Worm (Caenorhabditis elegans): ENCODE results near the gene R151.1.
A peak's percentile ranks its signal among the peaks of the same experiment; 100 is the strongest.

The R151.1 gene

ce11 chrIII:7232782-7233181 is 16.5 kb downstream of the R151.1 start, which contains the start of gene adr-2:
TSS of gene adr-2 (minus strand) at chrIII:7232882.
- TF ChIP-seq ceh-31 (tag; optimal IDR thresholded peaks at IDR 0.05): no peak
- TF ChIP-seq ama-1 (optimal IDR thresholded peaks at IDR 0.05): no peak
- no peak for TF ChIP-seq unc-3 (GFP tag; conservative IDR thresholded peaks at IDR 0.05)
- TF ChIP-seq unc-3 (tag; optimal IDR thresholded peaks at IDR 0.05): no peak
- no peak for TF ChIP-seq C38D4.7 (GFP tag; optimal IDR thresholded peaks at IDR 0.05)
- TF ChIP-seq ahr-1 (tag; optimal IDR thresholded peaks at IDR 0.05): no peak
- TF ChIP-seq fkh-10 (GFP tag; optimal IDR thresholded peaks at IDR 0.05): no peak
- TF ChIP-seq ceh-30 (tag; optimal IDR thresholded peaks at IDR 0.05): no peak
- no peak for TF ChIP-seq sox-2 (GFP tag; IDR thresholded peaks at IDR 0.05)
- TF ChIP-seq hlh-13 (GFP tag; optimal IDR thresholded peaks at IDR 0.05): no peak
- TF ChIP-seq T23F11.4 (GFP tag; optimal IDR thresholded peaks at IDR 0.05): no peak
- no peak for TF ChIP-seq ceh-19 (GFP tag; optimal IDR thresholded peaks at IDR 0.05)
- no peak for TF ChIP-seq ceh-34 (tag; optimal IDR thresholded peaks at IDR 0.05)
- TF ChIP-seq lin-11 (tag; optimal IDR thresholded peaks at IDR 0.05): no peak
- no peak for TF ChIP-seq C08G9.2 (tag; optimal IDR thresholded peaks at IDR 0.05)
- no peak for TF ChIP-seq eyg-1 (tag; optimal IDR thresholded peaks at IDR 0.05)
- TF ChIP-seq che-1 (tag; optimal IDR thresholded peaks at IDR 0.05): no peak

- TF ChIP-seq npax-4 (tag; optimal IDR thresholded peaks at IDR 0.05) (no peak), eyg-1 (tag; optimal IDR thresholded peaks at IDR 0.05) (no peak), pha-4 (tag; optimal IDR thresholded peaks at IDR 0.05) (no peak), F13H6.1 (tag; optimal IDR thresholded peaks at IDR 0.05) (no peak), ztf-16 (tag; optimal IDR thresholded peaks at IDR 0.05) (no peak), pag-3 (tag; optimal IDR thresholded peaks at IDR 0.05; ENCODE audit: borderline replicate concordance) (no peak), nfya-1 (tag; optimal IDR thresholded peaks at IDR 0.05) (peak; percentile 24), ceh-19 (GFP tag; optimal IDR thresholded peaks at IDR 0.05) (no peak)
Measured at ce11 chrIII:7234148-7234547, 17.8 kb downstream of the R151.1 start, which contains the start of gene ndus-8. TSS of gene ndus-8 (minus strand) at chrIII:7234202.

ce11 chrIII:7238727-7239126 is 22.4 kb downstream of the R151.1 start, which contains the start of gene pars-1:
TSS of gene pars-1 (plus strand) at chrIII:7239027.
- no peak for TF ChIP-seq ceh-19 (GFP tag; optimal IDR thresholded peaks at IDR 0.05)
- no peak for TF ChIP-seq C08G9.2 (tag; optimal IDR thresholded peaks at IDR 0.05)
- no peak for TF ChIP-seq unc-42 (tag; optimal IDR thresholded peaks at IDR 0.05)
- TF ChIP-seq ceh-45 (GFP tag; IDR thresholded peaks at IDR 0.05): no peak
- no peak for TF ChIP-seq hlh-30 (tag; optimal IDR thresholded peaks at IDR 0.05; ENCODE audit: insufficient read depth)
- TF ChIP-seq pha-4 (tag; optimal IDR thresholded peaks at IDR 0.05): no peak
- TF ChIP-seq pqm-1 (tag; optimal IDR thresholded peaks at IDR 0.05): no peak
- TF ChIP-seq nfya-1 (tag; optimal IDR thresholded peaks at IDR 0.05): no peak
- TF ChIP-seq hlh-15 (tag; optimal IDR thresholded peaks at IDR 0.05): no peak
- TF ChIP-seq ztf-16 (tag; optimal IDR thresholded peaks at IDR 0.05): no peak
- no peak for TF ChIP-seq npax-4 (tag; optimal IDR thresholded peaks at IDR 0.05)
- TF ChIP-seq ceh-31 (tag; optimal IDR thresholded peaks at IDR 0.05): no peak
- no peak for TF ChIP-seq C38D4.7 (GFP tag; optimal IDR thresholded peaks at IDR 0.05)
- no peak for TF ChIP-seq fax-1 (tag; optimal IDR thresholded peaks at IDR 0.05)
- no peak for TF ChIP-seq unc-86 (tag; optimal IDR thresholded peaks at IDR 0.05)
- no peak for TF ChIP-seq pat-9 (tag; optimal IDR thresholded peaks at IDR 0.05)
- no peak for TF ChIP-seq tbx-7 (tag; optimal IDR thresholded peaks at IDR 0.05)
- no peak for TF ChIP-seq hlh-13 (GFP tag; optimal IDR thresholded peaks at IDR 0.05)
- no peak for TF ChIP-seq pros-1 (tag; optimal IDR thresholded peaks at IDR 0.05)

DNA sequence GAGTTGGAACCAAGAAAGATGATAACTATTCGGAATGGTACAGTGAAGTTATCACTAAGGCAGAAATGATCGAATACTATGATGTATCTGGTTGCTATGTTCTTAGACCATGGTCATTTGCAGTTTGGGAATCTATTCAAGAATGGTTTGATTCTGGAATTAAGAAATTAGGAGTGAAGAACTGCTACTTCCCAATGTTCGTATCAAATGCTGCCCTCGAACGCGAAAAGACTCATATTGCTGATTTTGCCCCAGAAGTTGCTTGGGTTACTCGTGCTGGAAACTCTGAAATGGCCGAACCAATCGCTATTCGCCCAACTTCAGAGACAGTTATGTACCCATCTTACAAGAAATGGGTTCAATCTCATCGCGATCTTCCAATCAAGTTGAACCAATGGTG is 23.1 kb downstream of the R151.1 start:
- TF ChIP-seq ceh-2 (tag; optimal IDR thresholded peaks at IDR 0.05): no peak
- no peak for TF ChIP-seq ceh-31 (tag; optimal IDR thresholded peaks at IDR 0.05)
- TF ChIP-seq ceh-45 (GFP tag; IDR thresholded peaks at IDR 0.05): no peak
- no peak for TF ChIP-seq ahr-1 (tag; optimal IDR thresholded peaks at IDR 0.05)
- no peak for TF ChIP-seq nhr-11 (tag; optimal IDR thresholded peaks at IDR 0.05)
- no peak for TF ChIP-seq hlh-13 (GFP tag; optimal IDR thresholded peaks at IDR 0.05)
- TF ChIP-seq unc-42 (tag; optimal IDR thresholded peaks at IDR 0.05): no peak
- no peak for TF ChIP-seq npax-4 (tag; optimal IDR thresholded peaks at IDR 0.05)
- no peak for TF ChIP-seq tbx-7 (tag; optimal IDR thresholded peaks at IDR 0.05)
- no peak for TF ChIP-seq ceh-22 (tag; optimal IDR thresholded peaks at IDR 0.05)
- no peak for TF ChIP-seq fkh-6 (tag; optimal IDR thresholded peaks at IDR 0.05)
- no peak for TF ChIP-seq eyg-1 (tag; optimal IDR thresholded peaks at IDR 0.05)
- no peak for TF ChIP-seq ceh-9 (tag; optimal IDR thresholded peaks at IDR 0.05)
- TF ChIP-seq ttx-3 (tag; optimal IDR thresholded peaks at IDR 0.05): no peak
- TF ChIP-seq madf-2 (tag; optimal IDR thresholded peaks at IDR 0.05): no peak
- no peak for TF ChIP-seq mec-3 (tag; optimal IDR thresholded peaks at IDR 0.05; ENCODE audit: borderline replicate concordance)
- no peak for TF ChIP-seq ets-4 (tag; optimal IDR thresholded peaks at IDR 0.05)
- no peak for TF ChIP-seq ceh-19 (GFP tag; optimal IDR thresholded peaks at IDR 0.05)

Data from whole organism, late embryonic.